Fruit fly (Drosophila melanogaster): ENCODE data around the gene CG14662.
A peak's percentile ranks its signal among the peaks of the same experiment; 100 is the strongest.

Gene CG14662

dm6 chr3R:5010153-5010552, 26.1 kb upstream of the CG14662 start (continued):
- TF ChIP-seq repo (GFP tag; optimal IDR thresholded peaks at IDR 0.05): peak; percentile 82
- TF ChIP-seq seq (GFP tag; IDR thresholded peaks at IDR 0.05): peak; percentile 93
- TF ChIP-seq B-H2 (GFP tag; optimal IDR thresholded peaks at IDR 0.05): no peak
- TF ChIP-seq CG1602 (GFP tag; optimal IDR thresholded peaks at IDR 0.05): peak; percentile 89
- TF ChIP-seq dati (GFP tag; IDR thresholded peaks at IDR 0.05): peak; percentile 77; the same call in 1 of the 2 replicates
- TF ChIP-seq CG12155 (GFP tag; optimal IDR thresholded peaks at IDR 0.05): peak; percentile 78
- peak; percentile 86 for TF ChIP-seq CG6272 (GFP tag; IDR thresholded peaks at IDR 0.05)
- peak; percentile 72 for TF ChIP-seq Atf3 (GFP tag; optimal IDR thresholded peaks at IDR 0.05)
- TF ChIP-seq rib (GFP tag; IDR thresholded peaks at IDR 0.05): peak; percentile 72
- TF ChIP-seq H15 (GFP tag; IDR thresholded peaks at IDR 0.05): peak; percentile 90
- TF ChIP-seq Fer2 (tag; optimal IDR thresholded peaks at IDR 0.05): peak; percentile 78
- peak; percentile 79 for TF ChIP-seq CG11247 (GFP tag; IDR thresholded peaks at IDR 0.05)
- no peak for TF ChIP-seq ash1 (GFP tag; optimal IDR thresholded peaks at IDR 0.05)
- peak; percentile 92 for TF ChIP-seq lab (GFP tag; optimal IDR thresholded peaks at IDR 0.05)
- TF ChIP-seq CG17359 (tag; optimal IDR thresholded peaks at IDR 0.05): peak; percentile 94
- TF ChIP-seq CG17361 (GFP tag; IDR thresholded peaks at IDR 0.05): peak; percentile 95
- TF ChIP-seq CG1792 (GFP tag; optimal IDR thresholded peaks at IDR 0.05): peak; percentile 77
- peak; percentile 62 for TF ChIP-seq Ets97D (GFP tag; optimal IDR thresholded peaks at IDR 0.05)
- no peak for TF ChIP-seq Bgb (GFP tag; IDR thresholded peaks at IDR 0.05; ENCODE audit: partially characterized antibody)
- peak; percentile 84 for TF ChIP-seq CG10267 (tag; optimal IDR thresholded peaks at IDR 0.05)
- TF ChIP-seq zfh1 (GFP tag; IDR thresholded peaks at IDR 0.05): peak; percentile 93
- TF ChIP-seq Dfd (GFP tag; optimal IDR thresholded peaks at IDR 0.05): no peak
- TF ChIP-seq CG9609 (GFP tag; optimal IDR thresholded peaks at IDR 0.05): peak; percentile 81
- peak; percentile 95 for TF ChIP-seq CG31441 (GFP tag; IDR thresholded peaks at IDR 0.05)
- TF ChIP-seq Chrac-16 (GFP tag; optimal IDR thresholded peaks at IDR 0.05): peak; percentile 81
- TF ChIP-seq CG10321 (GFP tag; IDR thresholded peaks at IDR 0.05): peak; percentile 70
- no peak for TF ChIP-seq Hr39 (optimal IDR thresholded peaks at IDR 0.05)
- TF ChIP-seq ap (GFP tag; IDR thresholded peaks at IDR 0.05): peak; percentile 86
- TF ChIP-seq CG12071 (GFP tag; optimal IDR thresholded peaks at IDR 0.05): peak; percentile 83
- no peak for TF ChIP-seq usp (GFP tag; optimal IDR thresholded peaks at IDR 0.05)
- peak; percentile 91 for TF ChIP-seq fd96Cb (tag; optimal IDR thresholded peaks at IDR 0.05)
- peak; percentile 86 to 95 for TF ChIP-seq bsh (GFP tag; optimal IDR thresholded peaks at IDR 0.05)
- TF ChIP-seq tna (GFP tag; IDR thresholded peaks at IDR 0.05; ENCODE audit: partially characterized antibody): no peak
- TF ChIP-seq Poxn (GFP tag; IDR thresholded peaks at IDR 0.05): no peak
- TF ChIP-seq CG2120 (GFP tag; optimal IDR thresholded peaks at IDR 0.05): peak; percentile 82
- TF ChIP-seq CG17186 (GFP tag; optimal IDR thresholded peaks at IDR 0.05): peak; percentile 47
- TF ChIP-seq Ada2b (GFP tag; IDR thresholded peaks at IDR 0.05): peak; percentile 91
- peak; percentile 84; the same call in 2 of the 3 replicates for TF ChIP-seq so (GFP tag; IDR thresholded peaks at IDR 0.05)
- TF ChIP-seq Jarid2 (GFP tag; optimal IDR thresholded peaks at IDR 0.05): peak; percentile 70
- no peak for TF ChIP-seq hth (optimal IDR thresholded peaks at IDR 0.05)
- peak; percentile 85 for TF ChIP-seq lilli (GFP tag; optimal IDR thresholded peaks at IDR 0.05)
- peak; percentile 84 for TF ChIP-seq CG6813 (GFP tag; optimal IDR thresholded peaks at IDR 0.05)
- TF ChIP-seq CG13424 (tag; optimal IDR thresholded peaks at IDR 0.05): peak; percentile 92
- TF ChIP-seq TFAM (GFP tag; optimal IDR thresholded peaks at IDR 0.05): peak; percentile 3
- peak; percentile 96 for TF ChIP-seq CG1603 (tag; optimal IDR thresholded peaks at IDR 0.05)
- peak; percentile 82 for TF ChIP-seq sim (GFP tag; IDR thresholded peaks at IDR 0.05)
- no peak for TF ChIP-seq fd102C (GFP tag; optimal IDR thresholded peaks at IDR 0.05)
- TF ChIP-seq GATAe (GFP tag; conservative IDR thresholded peaks at IDR 0.05): peak; percentile 41; the same call in 1 of the 2 replicates
- TF ChIP-seq Dref (GFP tag; IDR thresholded peaks at IDR 0.05): no peak
- peak; percentile 80 for TF ChIP-seq CG4328 (GFP tag; optimal IDR thresholded peaks at IDR 0.05)
- TF ChIP-seq mam (GFP tag; optimal IDR thresholded peaks at IDR 0.05): peak; percentile 82
- TF ChIP-seq CG9437 (GFP tag; optimal IDR thresholded peaks at IDR 0.05): peak; percentile 85
